Fruit fly (Drosophila melanogaster) S2 (cell line): Measurements from ENCODE around the gene bam.

ENCODE experiments used
- CG8478 ChIP-seq: fragments of >200 bp; optimal IDR thresholded peaks from 2 replicates; lab custom pipeline; 2018
- CTCF ChIP-seq, 2 experiments: fragments of >200 bp; optimal IDR thresholded peaks; 2 replicates each; lab custom pipeline; 2018

bam gene

dm6 chr3R:25262322-25262761, 17.4 kb upstream of the bam start, which contains the start of the genes Kdsr and CG11858:
Gene Kdsr, minus strand, starts transcription at chr3R:25262498.
Gene CG11858, plus strand, starts transcription at chr3R:25262741.
- no peak for TF ChIP-seq CG8478 (lab: Kevin White, UChicago)
- no peak for TF ChIP-seq CTCF (optimal IDR thresholded peaks at IDR 0.05; lab: Kevin White, UChicago)

- TF ChIP-seq CG8478 (lab: Kevin White, UChicago) (no peak), CTCF (optimal IDR thresholded peaks at IDR 0.05; lab: Kevin White, UChicago) (no peak)
These were observed 15.8 kb upstream of the bam start for dm6 chr3R:25260670-25261069.

dm6 chr3R:25258628-25259240, 13.8 kb upstream of the bam start, which contains the start of gene CG11857:
Gene CG11857, plus strand, starts transcription at chr3R:25258898.
- TF ChIP-seq CG8478 (lab: Kevin White, UChicago) = no peak
- peak; percentile 7 to 17 for TF ChIP-seq CTCF (optimal IDR thresholded peaks at IDR 0.05; lab: Kevin White, UChicago)

dm6 chr3R:25249145-25250141, 4.5 kb upstream of the bam start, which contains the start of gene Nup358:
Gene Nup358, plus strand, starts transcription at chr3R:25249348.
- TF ChIP-seq CG8478 (lab: Kevin White, UChicago) (no peak), CTCF (optimal IDR thresholded peaks at IDR 0.05; lab: Kevin White, UChicago) (peak; percentile 8 to 30)

dm6 chr3R:25247379-25247869, 2.5 kb upstream of the bam start, which contains the start of the genes RpS27 and Nup37:
Gene RpS27, minus strand, starts transcription at chr3R:25247514.
Gene Nup37, plus strand, starts transcription at chr3R:25247658.
- TF ChIP-seq CTCF (optimal IDR thresholded peaks at IDR 0.05; lab: Kevin White, UChicago) = peak in 1 of 2 experiments; percentile 31
- no peak for TF ChIP-seq CG8478 (lab: Kevin White, UChicago)

dm6 chr3R:25241507-25242070, 3.3 kb downstream of the bam start, which contains the start of gene CG11854:
Gene CG11854, plus strand, starts transcription at chr3R:25242020.
- TF ChIP-seq CTCF (optimal IDR thresholded peaks at IDR 0.05; lab: Kevin White, UChicago) (no peak), CG8478 (lab: Kevin White, UChicago) (no peak)

- TF ChIP-seq CG8478 (lab: Kevin White, UChicago) = no peak
- no peak for TF ChIP-seq CTCF (optimal IDR thresholded peaks at IDR 0.05; lab: Kevin White, UChicago)
These were observed 5.0 kb downstream of the bam start, which contains the start of gene to for dm6 chr3R:25239880-25240279. Gene to, plus strand, starts transcription at chr3R:25240180.

dm6 chr3R:25238771-25239700, 5.9 kb downstream of the bam start:
- TF ChIP-seq CG8478 (lab: Kevin White, UChicago) (no peak), CTCF (optimal IDR thresholded peaks at IDR 0.05; lab: Kevin White, UChicago) (no peak)

- TF ChIP-seq CTCF (optimal IDR thresholded peaks at IDR 0.05; lab: Kevin White, UChicago) (no peak), CG8478 (lab: Kevin White, UChicago) (no peak)
These were observed 7.6 kb downstream of the bam start, which contains the start of gene Jhbp7 for dm6 chr3R:25237314-25237713. Gene Jhbp7, plus strand, starts transcription at chr3R:25237614.

dm6 chr3R:25236121-25236520, 8.8 kb downstream of the bam start:
- TF ChIP-seq CG8478 (lab: Kevin White, UChicago) = no peak

- TF ChIP-seq CTCF (optimal IDR thresholded peaks at IDR 0.05; lab: Kevin White, UChicago) = peak in 1 of 2 experiments; percentile 8
- TF ChIP-seq CG8478 (lab: Kevin White, UChicago) = no peak
These were observed 9.5 kb downstream of the bam start, which contains the start of gene Sil1 for dm6 chr3R:25235362-25235761. Gene Sil1, minus strand, starts transcription at chr3R:25235529.

- TF ChIP-seq CTCF (optimal IDR thresholded peaks at IDR 0.05; lab: Kevin White, UChicago) (no peak), CG8478 (lab: Kevin White, UChicago) (no peak)
These were observed 12.5 kb downstream of the bam start, which contains the start of gene Cad96Cb for dm6 chr3R:25232271-25232989. Gene Cad96Cb, minus strand, starts transcription at chr3R:25232321.
